Fruit fly (Drosophila melanogaster) whole organism, prepupa: Measurements from ENCODE around the gene CG7675.

Experiments used
- Blimp-1 ChIP-seq: fragments of 200-800 bp; sonication (Bioruptor generic); optimal IDR thresholded peaks from 3 replicates; lab custom pipeline; 2017; ENCODE audit warnings: missing biosample characterization, missing genetic modification characterization, mild to moderate bottlenecking, moderate library complexity, missing genetic modification reagents
- CG10669 ChIP-seq: fragments of 200-800 bp; sonication (Bioruptor generic); optimal IDR thresholded peaks from 3 replicates; lab custom pipeline; 2018; ENCODE audit warnings: missing biosample characterization, mild to moderate bottlenecking, missing genetic modification characterization, moderate library complexity
- CG11294 ChIP-seq: fragments of 200-800 bp; sonication (Bioruptor generic); IDR thresholded peaks from 2 replicates; pipeline ENCODE4 v1.3.6; 2022; ENCODE audit warnings: missing biosample characterization, missing genetic modification characterization
- CG15336 ChIP-seq: fragments of 200-800 bp; sonication (Bioruptor generic); IDR thresholded peaks from 2 replicates; pipeline ENCODE4 v1.3.6; 2022; ENCODE audit warnings: missing biosample characterization, missing genetic modification characterization
- CG1621 ChIP-seq: fragments of 200-800 bp; sonication (Bioruptor generic); optimal IDR thresholded peaks from 3 replicates; lab custom pipeline; 2018; ENCODE audit warnings: missing biosample characterization, mild to moderate bottlenecking, missing genetic modification characterization
- CG3032 ChIP-seq: fragments of 200-800 bp; optimal IDR thresholded peaks from 2 replicates; lab custom pipeline; 2019; ENCODE audit warnings: missing biosample characterization, mild to moderate bottlenecking, missing genetic modification characterization, moderate library complexity
- CG31627 ChIP-seq: fragments of 200-800 bp; sonication (Bioruptor generic); optimal IDR thresholded peaks from 3 replicates; lab custom pipeline; 2016; ENCODE audit warnings: missing biosample characterization, missing genetic modification characterization
- CG3919 ChIP-seq: fragments of 200-800 bp; sonication (Bioruptor generic); optimal IDR thresholded peaks from 3 replicates; lab custom pipeline; 2016; ENCODE audit warnings: missing biosample characterization, missing genetic modification characterization
- CG6163 ChIP-seq: fragments of 200-800 bp; sonication (Bioruptor generic); IDR thresholded peaks from 3 replicates; pipeline ENCODE4 v1.3.6; 2022; ENCODE audit warnings: missing biosample characterization, missing genetic modification characterization
- CG6276 ChIP-seq: fragments of 200-800 bp; sonication (Bioruptor generic); optimal IDR thresholded peaks from 2 replicates; lab custom pipeline; 2017; ENCODE audit warnings: missing biosample characterization, mild to moderate bottlenecking, missing genetic modification characterization
- CG6808 ChIP-seq: fragments of 200-800 bp; sonication (Bioruptor generic); optimal IDR thresholded peaks from 3 replicates; lab custom pipeline; 2017; ENCODE audit warnings: missing biosample characterization, missing genetic modification characterization, mild to moderate bottlenecking, moderate library complexity, missing genetic modification reagents
- CG6854 ChIP-seq: fragments of 200-800 bp; sonication (Bioruptor generic); optimal IDR thresholded peaks from 2 replicates; lab custom pipeline; 2017; ENCODE audit warnings: missing biosample characterization, mild to moderate bottlenecking, missing genetic modification characterization
- CG7368 ChIP-seq: fragments of 200-800 bp; sonication (Bioruptor generic); optimal IDR thresholded peaks from 3 replicates; lab custom pipeline; 2016; ENCODE audit warnings: missing biosample characterization, missing genetic modification characterization
- CG8119 ChIP-seq: fragments of 200-800 bp; sonication (Bioruptor generic); IDR thresholded peaks from 3 replicates; pipeline ENCODE4 v1.3.6; 2022; ENCODE audit warnings: missing biosample characterization, missing genetic modification characterization
- CG8632 ChIP-seq: fragments of 200-800 bp; sonication (Bioruptor generic); optimal IDR thresholded peaks from 3 replicates; lab custom pipeline; 2016; ENCODE audit warnings: missing biosample characterization, missing genetic modification characterization
- Eip75B ChIP-seq: fragments of 200-800 bp; sonication (Bioruptor generic); optimal IDR thresholded peaks from 3 replicates; lab custom pipeline; 2016; ENCODE audit warnings: missing biosample characterization, missing genetic modification characterization
- Eip78C ChIP-seq: fragments of 200-800 bp; sonication (Bioruptor generic); peaks from one replicate; lab custom pipeline; 2016; ENCODE audit warnings: missing biosample characterization, missing genetic modification characterization
- Eip93F ChIP-seq: fragments of 200-800 bp; sonication (Bioruptor generic); optimal IDR thresholded peaks from 2 replicates; lab custom pipeline; 2016; ENCODE audit warnings: missing biosample characterization, mild to moderate bottlenecking, missing genetic modification characterization
- Gug ChIP-seq: fragments of 200-800 bp; sonication (Bioruptor generic); IDR thresholded peaks from 2 replicates; pipeline ENCODE4 v1.3.6; 2022; ENCODE audit warnings: missing biosample characterization, missing genetic modification characterization
- Hr39 ChIP-seq: fragments of 200-800 bp; sonication (Bioruptor generic); optimal IDR thresholded peaks from 2 replicates; lab custom pipeline; 2016; ENCODE audit warnings: missing biosample characterization, missing genetic modification characterization
- Hr4 ChIP-seq: fragments of 200-800 bp; sonication (Bioruptor generic); optimal IDR thresholded peaks from 3 replicates; lab custom pipeline; 2016; ENCODE audit warnings: missing biosample characterization, missing genetic modification characterization
- Lpt ChIP-seq: fragments of 200-800 bp; sonication (Bioruptor generic); optimal IDR thresholded peaks from 3 replicates; lab custom pipeline; 2016; ENCODE audit warnings: missing biosample characterization, missing genetic modification characterization
- Met ChIP-seq: fragments of 200-800 bp; sonication (Bioruptor generic); optimal IDR thresholded peaks from 3 replicates; lab custom pipeline; 2016; ENCODE audit warnings: missing biosample characterization, missing genetic modification characterization
- Smox ChIP-seq: fragments of 200-800 bp; sonication (Bioruptor generic); optimal IDR thresholded peaks from 3 replicates; lab custom pipeline; 2016; ENCODE audit warnings: missing biosample characterization, missing genetic modification characterization
- Sox14 ChIP-seq: fragments of 200-800 bp; sonication (Bioruptor generic); optimal IDR thresholded peaks from 3 replicates; lab custom pipeline; 2016; ENCODE audit warnings: missing biosample characterization, missing genetic modification characterization
- Sox15 ChIP-seq: fragments of 200-800 bp; sonication (Bioruptor generic); optimal IDR thresholded peaks from 3 replicates; lab custom pipeline; 2016; ENCODE audit warnings: missing biosample characterization, missing genetic modification characterization
- achi ChIP-seq: fragments of 200-800 bp; sonication (Bioruptor generic); optimal IDR thresholded peaks from 3 replicates; lab custom pipeline; 2016; ENCODE audit warnings: missing biosample characterization, missing genetic modification characterization
- cyc ChIP-seq: fragments of 200-800 bp; sonication (Bioruptor generic); optimal IDR thresholded peaks from 3 replicates; lab custom pipeline; 2016; ENCODE audit warnings: missing biosample characterization, missing genetic modification characterization
- dac ChIP-seq: fragments of 200-800 bp; sonication (Bioruptor generic); optimal IDR thresholded peaks from 2 replicates; lab custom pipeline; 2017; ENCODE audit warnings: missing biosample characterization, mild to moderate bottlenecking, missing genetic modification characterization
- dsx ChIP-seq: fragments of 200-800 bp; optimal IDR thresholded peaks from 3 replicates; lab custom pipeline; 2019; ENCODE audit warnings: missing biosample characterization, mild to moderate bottlenecking, missing genetic modification characterization, moderate library complexity; ENCODE audit not compliant: poor library complexity, severe bottlenecking
- eg ChIP-seq: fragments of 200-800 bp; sonication (Bioruptor generic); IDR thresholded peaks from 3 replicates; pipeline ENCODE4 v1.3.6; 2022; ENCODE audit warnings: missing biosample characterization, missing genetic modification characterization
- esn ChIP-seq: fragments of 200-800 bp; sonication (Bioruptor generic); optimal IDR thresholded peaks from 2 replicates; lab custom pipeline; 2016; ENCODE audit warnings: missing biosample characterization, mild to moderate bottlenecking, missing genetic modification characterization, moderate library complexity
- fd59A ChIP-seq: fragments of 200-800 bp; sonication (Bioruptor generic); optimal IDR thresholded peaks from 2 replicates; lab custom pipeline; 2017; ENCODE audit warnings: missing biosample characterization, mild to moderate bottlenecking, missing genetic modification characterization, missing genetic modification reagents
- fd85E ChIP-seq: fragments of 200-800 bp; sonication (Bioruptor generic); optimal IDR thresholded peaks from 3 replicates; lab custom pipeline; 2016; ENCODE audit warnings: missing biosample characterization, missing genetic modification characterization
- fkh ChIP-seq: fragments of 200-800 bp; sonication (Bioruptor generic); optimal IDR thresholded peaks from 3 replicates; lab custom pipeline; 2017; ENCODE audit warnings: missing biosample characterization, mild to moderate bottlenecking, missing genetic modification characterization, moderate library complexity
- net ChIP-seq: fragments of 200-800 bp; sonication (Bioruptor generic); optimal IDR thresholded peaks from 3 replicates; lab custom pipeline; 2016; ENCODE audit warnings: missing biosample characterization, missing genetic modification characterization
- pdm3 ChIP-seq: fragments of 200-800 bp; sonication (Bioruptor generic); optimal IDR thresholded peaks from 3 replicates; lab custom pipeline; 2016; ENCODE audit warnings: missing biosample characterization, missing genetic modification characterization
- salr ChIP-seq, 2 experiments: fragments of 200-800 bp; sonication (Bioruptor generic); optimal IDR thresholded peaks; 3 replicates each; lab custom pipeline; 2016 to 2018; ENCODE audit warnings: missing biosample characterization in 2 of 2, missing genetic modification characterization in 2 of 2, mild to moderate bottlenecking in 1 of 2
- spab ChIP-seq: fragments of 200-800 bp; sonication (Bioruptor generic); optimal IDR thresholded peaks from 2 replicates; lab custom pipeline; 2017; ENCODE audit warnings: missing biosample characterization, mild to moderate bottlenecking, missing genetic modification characterization, missing genetic modification reagents
- svp ChIP-seq: fragments of 200-800 bp; sonication (Bioruptor generic); peaks from one replicate; lab custom pipeline; 2016; ENCODE audit warnings: missing biosample characterization, missing genetic modification characterization
- vri ChIP-seq: fragments of 200-800 bp; sonication (Bioruptor generic); optimal IDR thresholded peaks from 3 replicates; lab custom pipeline; 2016; ENCODE audit warnings: missing biosample characterization, mild to moderate bottlenecking, missing genetic modification characterization

The CG7675 gene

DNA sequence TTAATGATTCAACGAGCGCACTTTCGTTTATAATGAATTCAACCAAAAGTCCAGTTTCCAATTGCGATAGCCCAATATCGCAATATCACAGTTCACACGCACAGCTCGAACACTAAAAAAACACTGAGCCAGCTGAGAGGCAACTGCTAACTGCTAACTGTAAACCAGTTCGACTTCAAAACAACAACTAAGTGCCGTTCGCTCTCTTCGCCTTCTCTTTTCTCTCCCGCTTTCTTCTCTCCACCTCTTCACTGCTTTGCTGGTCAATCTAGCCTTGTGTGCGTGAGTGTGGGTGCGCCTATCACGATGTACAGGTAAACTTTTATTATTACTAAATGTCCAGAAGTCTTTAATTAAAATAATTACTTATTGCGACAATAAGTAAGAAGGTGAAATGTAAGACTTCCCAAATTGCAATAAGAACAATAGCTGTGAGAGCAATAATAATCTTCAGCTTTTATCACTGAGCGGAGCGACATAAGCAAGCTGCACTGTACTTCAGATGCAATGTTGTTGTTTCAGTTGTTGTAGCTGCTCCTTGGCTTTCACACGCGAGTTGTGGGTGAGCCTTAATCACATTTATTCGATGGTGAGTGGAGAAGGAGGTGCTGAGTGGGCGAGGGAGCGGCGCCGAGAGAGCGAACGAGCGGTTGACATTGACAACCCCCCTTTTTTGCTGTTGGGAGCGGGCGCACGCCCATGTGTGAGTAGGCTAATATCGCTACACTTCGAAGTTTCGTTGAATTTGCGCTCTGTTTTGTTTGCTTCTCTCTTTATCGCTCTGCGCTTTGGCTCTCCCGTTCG is 16.0 kb upstream of the CG7675 start, which contains the start of gene Vti1b (continued):
- peak; percentile 99 for TF ChIP-seq CG31627 (GFP tag; lab: Kevin White, UChicago)
- TF ChIP-seq salr (GFP tag; optimal IDR thresholded peaks at IDR 0.05; lab: Kevin White, UChicago) = peak; percentile 95 to 97
- peak; percentile 100 for TF ChIP-seq svp (GFP tag; lab: Kevin White, UChicago)
- peak; percentile 99 for TF ChIP-seq CG15336
- peak; percentile 98 for TF ChIP-seq CG6276 (GFP tag; lab: Kevin White, UChicago)
- TF ChIP-seq Eip78C (GFP tag; lab: Kevin White, UChicago) = peak; percentile 100
- TF ChIP-seq Hr39 = peak; percentile 98
- peak; percentile 94 for TF ChIP-seq CG6808 (GFP tag; lab: Kevin White, UChicago)
- peak; percentile 71 for TF ChIP-seq fkh (GFP tag; lab: Kevin White, UChicago)
- peak; percentile 98 for TF ChIP-seq cyc (GFP tag; lab: Kevin White, UChicago)
- TF ChIP-seq Sox14 (GFP tag; lab: Kevin White, UChicago) = peak; percentile 99
- TF ChIP-seq Sox15 (GFP tag; lab: Kevin White, UChicago) = peak; percentile 97
- peak; percentile 98 for TF ChIP-seq esn (GFP tag; lab: Kevin White, UChicago)
- peak; percentile 96 for TF ChIP-seq vri (GFP tag; lab: Kevin White, UChicago)
- TF ChIP-seq CG8632 (GFP tag; lab: Kevin White, UChicago) = peak; percentile 98
- TF ChIP-seq Eip93F (GFP tag; lab: Kevin White, UChicago) = peak; percentile 84
- peak; percentile 99 for TF ChIP-seq Eip75B (GFP tag; lab: Kevin White, UChicago)
- TF ChIP-seq Gug = peak; percentile 95
- peak; percentile 99 for TF ChIP-seq Hr4 (GFP tag; lab: Kevin White, UChicago)
- TF ChIP-seq CG3919 (GFP tag; lab: Kevin White, UChicago) = peak; percentile 99
- peak; percentile 98 for TF ChIP-seq CG6163 (GFP tag; lab: Robert Waterston, UW)
- peak; percentile 94 for TF ChIP-seq CG1621
- TF ChIP-seq CG6854 (GFP tag; lab: Kevin White, UChicago) = peak; percentile 93
- peak; percentile 96 for TF ChIP-seq spab (GFP tag; lab: Kevin White, UChicago)
- peak; percentile 98 for TF ChIP-seq Smox (GFP tag; lab: Kevin White, UChicago)
- peak; percentile 97 for TF ChIP-seq CG11294 (GFP tag; lab: Robert Waterston, UW)
- TF ChIP-seq, all 60 proteins: peak for 60

DNA sequence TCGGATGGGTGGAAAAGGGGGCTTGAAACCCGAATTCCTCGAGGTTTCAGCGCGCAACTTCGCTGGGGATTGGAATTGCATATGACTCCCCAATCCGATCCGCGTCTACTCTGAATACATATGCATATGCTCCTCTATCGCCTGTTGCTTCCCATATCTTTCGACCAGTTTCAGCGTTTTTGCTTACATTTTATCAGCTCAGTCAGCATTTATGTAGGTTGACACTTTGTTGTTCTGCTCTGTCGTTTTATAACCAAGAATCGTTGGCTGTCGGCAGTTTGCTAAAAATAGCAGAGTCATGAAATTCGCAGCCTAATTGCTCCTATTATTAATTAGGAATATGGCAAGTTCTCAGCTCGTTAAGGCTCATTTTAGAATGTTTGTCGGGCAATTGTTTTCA is 14.7 kb upstream of the CG7675 start:
- TF ChIP-seq eg (GFP tag; lab: Robert Waterston, UW) (no peak), CG3919 (GFP tag; lab: Kevin White, UChicago) (no peak), Met (GFP tag; lab: Kevin White, UChicago) (no peak), CG8632 (GFP tag; lab: Kevin White, UChicago) (no peak), dsx (GFP tag; lab: Kevin White, UChicago) (peak; percentile 50), CG8119 (GFP tag; lab: Robert Waterston, UW) (no peak)

DNA sequence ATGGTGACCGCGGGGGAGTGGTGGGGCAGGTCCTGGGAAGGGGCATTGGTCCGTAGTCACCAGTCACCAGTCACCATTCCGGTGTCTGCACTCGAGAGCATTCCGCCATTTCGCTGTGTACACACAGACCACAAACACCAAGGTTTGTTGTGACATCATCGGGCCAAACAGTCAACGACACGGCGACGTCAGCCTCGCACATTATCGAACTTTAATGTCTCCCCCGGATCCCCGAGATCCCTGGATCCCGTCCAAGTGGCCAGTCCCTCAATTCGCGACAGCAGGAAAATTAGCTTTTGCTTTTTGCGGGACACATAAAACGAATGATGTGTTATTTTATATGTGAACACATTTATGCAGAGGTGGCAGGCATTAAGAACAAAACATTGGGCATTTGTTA is 13.9 kb upstream of the CG7675 start:
- no peak for TF ChIP-seq CG31627 (GFP tag; lab: Kevin White, UChicago)
- TF ChIP-seq Blimp-1 = no peak
- TF ChIP-seq Hr4 (GFP tag; lab: Kevin White, UChicago) = no peak
- TF ChIP-seq CG8119 (GFP tag; lab: Robert Waterston, UW) = no peak
- peak; percentile 92 for TF ChIP-seq vri (GFP tag; lab: Kevin White, UChicago)
- no peak for TF ChIP-seq Hr39
- TF ChIP-seq CG3919 (GFP tag; lab: Kevin White, UChicago) = no peak
- no peak for TF ChIP-seq CG11294 (GFP tag; lab: Robert Waterston, UW)

DNA sequence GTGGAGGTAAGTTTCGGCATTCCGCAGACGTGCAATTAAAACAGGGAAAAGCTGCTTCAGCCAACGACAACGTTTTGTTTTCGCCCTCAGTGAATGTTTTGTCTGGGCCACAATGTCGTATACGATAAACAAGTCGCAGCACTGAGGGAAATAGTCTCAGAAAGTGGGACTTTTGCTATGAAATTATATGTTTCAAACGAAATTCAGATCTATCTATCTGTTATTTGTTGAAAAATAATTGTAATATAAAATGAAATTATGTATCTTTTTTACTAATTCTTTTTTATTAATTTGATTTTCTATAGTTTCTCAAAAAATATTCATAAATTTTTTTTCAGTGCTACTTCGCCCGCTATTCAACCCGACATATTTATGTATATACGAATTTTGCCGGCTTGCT is 12.5 kb upstream of the CG7675 start:
- TF ChIP-seq Eip75B (GFP tag; lab: Kevin White, UChicago) = no peak
- TF ChIP-seq Blimp-1 = no peak
- peak; percentile 42 for TF ChIP-seq fd59A
- TF ChIP-seq CG31627 (GFP tag; lab: Kevin White, UChicago) = peak; percentile 64
- no peak for TF ChIP-seq CG10669 (GFP tag; lab: Kevin White, UChicago)
- TF ChIP-seq CG6854 (GFP tag; lab: Kevin White, UChicago) = no peak
- peak; percentile 38 for TF ChIP-seq CG1621
- TF ChIP-seq CG11294 (GFP tag; lab: Robert Waterston, UW) = 0 out of 2 replicates have a peak, but pooled peaks have one; percentile 24
- peak; percentile 87 for TF ChIP-seq CG8119 (GFP tag; lab: Robert Waterston, UW)
- TF ChIP-seq net = peak; percentile 73
- TF ChIP-seq Eip78C (GFP tag; lab: Kevin White, UChicago) = peak; percentile 92
- peak; percentile 41 for TF ChIP-seq spab (GFP tag; lab: Kevin White, UChicago)
- no peak for TF ChIP-seq fd85E (GFP tag; lab: Kevin White, UChicago)
- peak; percentile 39 for TF ChIP-seq Sox15 (GFP tag; lab: Kevin White, UChicago)
- TF ChIP-seq CG3919 (GFP tag; lab: Kevin White, UChicago) = no peak
- no peak for TF ChIP-seq Eip93F (GFP tag; lab: Kevin White, UChicago)
- TF ChIP-seq pdm3 = peak; percentile 46
- peak; percentile 46 for TF ChIP-seq Lpt
- peak; percentile 82 for TF ChIP-seq achi (GFP tag; lab: Kevin White, UChicago)
- peak; percentile 42 for TF ChIP-seq CG7368 (GFP tag; lab: Kevin White, UChicago)
- no peak for TF ChIP-seq dac (GFP tag; lab: Kevin White, UChicago)
- peak; percentile 50 for TF ChIP-seq CG3032 (tag; lab: Kevin White, UChicago)
